Worm (Caenorhabditis elegans): Measurements from ENCODE around the gene marg-1.

DNA sequence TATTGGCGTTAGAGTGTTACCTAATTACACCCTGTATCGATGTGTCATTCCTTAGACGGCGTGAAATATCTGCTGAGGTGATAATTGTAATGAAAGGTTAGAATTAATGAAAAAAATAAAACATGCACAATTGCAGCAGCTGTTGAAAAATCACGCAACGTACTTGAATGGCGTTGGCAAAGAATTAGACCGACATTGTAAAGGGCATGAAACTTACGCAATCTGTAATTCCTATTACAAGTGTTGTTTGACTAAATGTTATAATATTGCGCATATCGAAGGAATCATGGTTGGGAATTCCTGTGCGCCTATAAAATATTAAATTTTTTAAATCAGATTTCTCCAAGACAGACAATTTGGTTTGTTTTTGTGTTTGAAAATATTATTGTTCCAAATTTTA lies 47.2 kb downstream of the marg-1 start, which contains the start of gene tag-18:
- no peak for TF ChIP-seq elt-4 (tag; optimal IDR thresholded peaks at IDR 0.05)
- TF ChIP-seq fkh-10 (GFP tag; optimal IDR thresholded peaks at IDR 0.05), result no peak
- TF ChIP-seq odd-2 (tag; optimal IDR thresholded peaks at IDR 0.05), result no peak
- no peak for TF ChIP-seq pha-4 (tag; optimal IDR thresholded peaks at IDR 0.05)
- no peak for TF ChIP-seq hlh-30 (tag; optimal IDR thresholded peaks at IDR 0.05; ENCODE audit: insufficient read depth)
- TF ChIP-seq ceh-24 (tag; optimal IDR thresholded peaks at IDR 0.05), result no peak
- no peak for TF ChIP-seq nhr-11 (tag; optimal IDR thresholded peaks at IDR 0.05)

Measured in whole organism, late embryonic.